Fruit fly (Drosophila melanogaster) whole organism, embryonic: ENCODE results near the gene CG31805.

Experiments used
- Ada2b ChIP-seq: fragments of 200-800 bp; sonication (Bioruptor generic); IDR thresholded peaks from 2 replicates; pipeline ENCODE4 v1.3.6; 2022; ENCODE audit warnings: missing biosample characterization, missing genetic modification characterization
- Bdp1 ChIP-seq: fragments of 200-800 bp; sonication (Bioruptor generic); optimal IDR thresholded peaks from 3 replicates; lab custom pipeline; 2016; ENCODE audit warnings: missing biosample characterization, missing genetic modification characterization
- Blimp-1 ChIP-seq: fragments of 200-800 bp; sonication (Bioruptor generic); optimal IDR thresholded peaks from 3 replicates; lab custom pipeline; 2018; ENCODE audit warnings: missing biosample characterization, missing genetic modification characterization, mild to moderate bottlenecking, moderate library complexity, missing genetic modification reagents
- CG11504 ChIP-seq: fragments of 200-800 bp; sonication (Bioruptor generic); optimal IDR thresholded peaks from 3 replicates; lab custom pipeline; 2019; ENCODE audit warnings: missing biosample characterization, mild to moderate bottlenecking, missing genetic modification characterization, moderate library complexity
- CG11695 ChIP-seq: fragments of 200-800 bp; sonication (Bioruptor generic); IDR thresholded peaks from 3 replicates; pipeline ENCODE4 v1.3.6; 2022; ENCODE audit warnings: missing biosample characterization, missing genetic modification characterization
- CG12299 ChIP-seq: fragments of 200-800 bp; sonication (Bioruptor generic); optimal IDR thresholded peaks from 2 replicates; lab custom pipeline; 2018; ENCODE audit warnings: missing biosample characterization, mild to moderate bottlenecking, missing genetic modification characterization
- CG13424 ChIP-seq: fragments of 200-800 bp; sonication (Bioruptor generic); optimal IDR thresholded peaks from 2 replicates; lab custom pipeline; 2019; ENCODE audit warnings: missing biosample characterization, mild to moderate bottlenecking, missing genetic modification characterization, moderate library complexity
- CG14050 ChIP-seq: fragments of 200-800 bp; sonication (Bioruptor generic); IDR thresholded peaks from 3 replicates; pipeline ENCODE4 v1.3.6; 2022; ENCODE audit warnings: missing biosample characterization, missing genetic modification characterization
- CG14710 ChIP-seq: fragments of 200-800 bp; sonication (Bioruptor generic); optimal IDR thresholded peaks from 3 replicates; lab custom pipeline; 2019; ENCODE audit warnings: missing biosample characterization, mild to moderate bottlenecking, missing genetic modification characterization, moderate library complexity
- CG16779 ChIP-seq: fragments of 200-800 bp; sonication (Bioruptor generic); IDR thresholded peaks from 2 replicates; pipeline ENCODE4 v1.3.6; 2022; ENCODE audit warnings: missing biosample characterization, missing genetic modification characterization
- CG17328 ChIP-seq: fragments of 200-800 bp; sonication (Bioruptor generic); IDR thresholded peaks from 2 replicates; pipeline ENCODE4 v1.3.6; 2022; ENCODE audit warnings: missing biosample characterization, missing genetic modification characterization
- CG17568 ChIP-seq: fragments of 200-800 bp; sonication (Bioruptor generic); optimal IDR thresholded peaks from 2 replicates; lab custom pipeline; 2018; ENCODE audit warnings: missing biosample characterization, mild to moderate bottlenecking, missing genetic modification characterization, moderate library complexity
- CG3065 ChIP-seq: fragments of 200-800 bp; sonication (Bioruptor generic); optimal IDR thresholded peaks from 2 replicates; lab custom pipeline; 2016; ENCODE audit warnings: missing biosample characterization, missing genetic modification characterization
- CG3163 ChIP-seq: fragments of 200-800 bp; sonication (Bioruptor generic); optimal IDR thresholded peaks from 3 replicates; lab custom pipeline; 2016; ENCODE audit warnings: missing biosample characterization, missing genetic modification characterization
- CG32532 ChIP-seq: fragments of 200-800 bp; sonication (Bioruptor generic); IDR thresholded peaks from 2 replicates; pipeline ENCODE4 v1.3.6; 2022; ENCODE audit warnings: missing biosample characterization, missing genetic modification characterization
- CG32767 ChIP-seq: fragments of 200-800 bp; sonication (Bioruptor generic); IDR thresholded peaks from 2 replicates; pipeline ENCODE4 v1.3.6; 2022; ENCODE audit warnings: missing biosample characterization, missing genetic modification characterization
- CG3838 ChIP-seq: fragments of 200-800 bp; sonication (Bioruptor generic); optimal IDR thresholded peaks from 3 replicates; lab custom pipeline; 2016; ENCODE audit warnings: missing biosample characterization, missing genetic modification characterization
- CG3995 ChIP-seq: fragments of 200-800 bp; sonication (Bioruptor generic); optimal IDR thresholded peaks from 3 replicates; lab custom pipeline; 2016; ENCODE audit warnings: missing biosample characterization, missing genetic modification characterization
- CG4820 ChIP-seq: fragments of 200-800 bp; sonication (Bioruptor generic); optimal IDR thresholded peaks from 3 replicates; lab custom pipeline; 2016; ENCODE audit warnings: missing biosample characterization, missing genetic modification characterization
- CG6689 ChIP-seq: fragments of 200-800 bp; sonication (Bioruptor generic); IDR thresholded peaks from 2 replicates; pipeline ENCODE4 v1.3.6; 2022; ENCODE audit warnings: missing biosample characterization, missing genetic modification characterization
- CG6765 ChIP-seq: fragments of 200-800 bp; sonication (Bioruptor generic); optimal IDR thresholded peaks from 3 replicates; lab custom pipeline; 2017; ENCODE audit warnings: missing biosample characterization, mild to moderate bottlenecking, missing genetic modification characterization
- CG7786 ChIP-seq: fragments of 200-800 bp; sonication (Bioruptor generic); optimal IDR thresholded peaks from 2 replicates; lab custom pipeline; 2016; ENCODE audit warnings: missing biosample characterization, missing genetic modification characterization
- CTCF ChIP-seq: fragments of 200-800 bp; sonication (Bioruptor generic); optimal IDR thresholded peaks from 2 replicates; lab custom pipeline; 2017; ENCODE audit warnings: missing biosample characterization, mild to moderate bottlenecking, missing genetic modification characterization, moderate library complexity
- Camta ChIP-seq: fragments of 200-800 bp; sonication (Bioruptor generic); optimal IDR thresholded peaks from 2 replicates; lab custom pipeline; 2016; ENCODE audit warnings: missing biosample characterization, missing genetic modification characterization
- Dfd ChIP-seq, 2 experiments: fragments of >200 bp; optimal IDR thresholded peaks; 2 replicates each; lab custom pipeline; 2017; ENCODE audit warnings: missing biosample characterization in 2 of 2, missing genetic modification characterization in 2 of 2
- Dll ChIP-seq: fragments of 200-800 bp; sonication (Bioruptor generic); IDR thresholded peaks from 4 replicates; pipeline ENCODE4 v1.3.6; 2022; ENCODE audit warnings: missing biosample characterization, missing genetic modification characterization; ENCODE audit not compliant: partially characterized antibody
- Ets65A ChIP-seq: fragments of 200-800 bp; sonication (Bioruptor generic); peaks from one replicate; lab custom pipeline; 2016; ENCODE audit warnings: missing biosample characterization, missing genetic modification characterization
- HmgD ChIP-seq: fragments of 200-800 bp; sonication (Bioruptor generic); optimal IDR thresholded peaks from 3 replicates; lab custom pipeline; 2016; ENCODE audit warnings: missing biosample characterization, missing genetic modification characterization
- Hr78 ChIP-seq, 2 experiments: fragments of 200-800 bp in 1 of 2; fragments of >200 bp in 1 of 2; sonication (Bioruptor generic) in 1 of 2; optimal IDR thresholded peaks; 2 replicates each; lab custom pipeline; 2017 to 2019; ENCODE audit warnings: missing biosample characterization in 2 of 2, missing genetic modification characterization in 2 of 2, mild to moderate bottlenecking in 1 of 2, moderate library complexity in 1 of 2
- Mes4 ChIP-seq: fragments of 200-800 bp; sonication (Bioruptor generic); optimal IDR thresholded peaks from 2 replicates; lab custom pipeline; 2016; ENCODE audit warnings: missing biosample characterization, missing genetic modification characterization
- Nf-YB ChIP-seq: fragments of 200-800 bp; sonication (Bioruptor generic); optimal IDR thresholded peaks from 3 replicates; lab custom pipeline; 2019; ENCODE audit warnings: missing biosample characterization, mild to moderate bottlenecking, missing genetic modification characterization, moderate library complexity
- Ravus ChIP-seq: fragments of 200-800 bp; sonication (Bioruptor generic); IDR thresholded peaks from 2 replicates; pipeline ENCODE4 v1.3.6; 2022; ENCODE audit warnings: missing biosample characterization, missing genetic modification characterization
- Sin3A ChIP-seq: fragments of >200 bp; optimal IDR thresholded peaks from 2 replicates; lab custom pipeline; 2018
- Sry-β ChIP-seq: fragments of 200-800 bp; sonication (Bioruptor generic); optimal IDR thresholded peaks from 2 replicates; lab custom pipeline; 2018; ENCODE audit warnings: missing biosample characterization, mild to moderate bottlenecking, missing genetic modification characterization, moderate library complexity
- Tbp ChIP-seq: fragments of >200 bp; optimal IDR thresholded peaks from 2 replicates; lab custom pipeline; 2018; ENCODE audit warnings: missing biosample characterization, missing genetic modification characterization
- Xbp1 ChIP-seq: fragments of 200-800 bp; sonication (Bioruptor generic); optimal IDR thresholded peaks from 3 replicates; lab custom pipeline; 2016; ENCODE audit warnings: missing biosample characterization, mild to moderate bottlenecking, missing genetic modification characterization
- al ChIP-seq: fragments of 200-800 bp; sonication (Bioruptor generic); IDR thresholded peaks from 2 replicates; pipeline ENCODE4 v1.3.6; 2022; ENCODE audit warnings: missing biosample characterization, missing genetic modification characterization
- ap ChIP-seq: fragments of 200-800 bp; sonication (Bioruptor generic); IDR thresholded peaks from 2 replicates; pipeline ENCODE4 v1.3.6; 2022; ENCODE audit warnings: missing biosample characterization, missing genetic modification characterization
- bab2 ChIP-seq: fragments of 200-800 bp; sonication (Bioruptor generic); optimal IDR thresholded peaks from 2 replicates; lab custom pipeline; 2016; ENCODE audit warnings: missing biosample characterization, missing genetic modification characterization
- bsh ChIP-seq, 2 experiments: fragments of 200-800 bp; sonication (Bioruptor generic); optimal IDR thresholded peaks; 2 replicates each; lab custom pipeline; 2017 to 2018; ENCODE audit warnings: mild to moderate bottlenecking in 2 of 2, missing biosample characterization in 2 of 2, missing genetic modification characterization in 2 of 2, moderate library complexity in 1 of 2
- cad ChIP-seq: fragments of >200 bp; optimal IDR thresholded peaks from 2 replicates; lab custom pipeline; 2017; ENCODE audit warnings: missing biosample characterization, missing genetic modification characterization
- dm ChIP-seq: fragments of 200-800 bp; sonication (Bioruptor generic); optimal IDR thresholded peaks from 3 replicates; lab custom pipeline; 2016; ENCODE audit warnings: missing biosample characterization, missing genetic modification characterization
- grn ChIP-seq: fragments of 200-800 bp; sonication (Bioruptor generic); optimal IDR thresholded peaks from 3 replicates; lab custom pipeline; 2017; ENCODE audit warnings: missing biosample characterization, missing genetic modification characterization
- h ChIP-seq: fragments of >200 bp; optimal IDR thresholded peaks from 2 replicates; lab custom pipeline; 2017
- kay ChIP-seq: fragments of 200-800 bp; sonication (Bioruptor generic); optimal IDR thresholded peaks from 2 replicates; lab custom pipeline; 2016; ENCODE audit warnings: missing biosample characterization, missing genetic modification characterization
- lola ChIP-seq, 3 experiments: fragments of >200 bp in 2 of 3; fragments of 200-800 bp in 1 of 3; sonication (Bioruptor generic) in 1 of 3; optimal IDR thresholded peaks; 2 replicates each; lab custom pipeline; 2017 to 2019; ENCODE audit warnings: missing biosample characterization in 3 of 3, missing genetic modification characterization in 3 of 3, mild to moderate bottlenecking in 1 of 3, moderate library complexity in 1 of 3
- nmo ChIP-seq: fragments of 200-800 bp; sonication (Bioruptor generic); optimal IDR thresholded peaks from 2 replicates; lab custom pipeline; 2018; ENCODE audit warnings: missing biosample characterization, mild to moderate bottlenecking, missing genetic modification characterization, moderate library complexity
- org-1 ChIP-seq: fragments of 200-800 bp; sonication (Bioruptor generic); optimal IDR thresholded peaks from 2 replicates; lab custom pipeline; 2017; ENCODE audit warnings: missing biosample characterization, missing genetic modification characterization
- otp ChIP-seq: fragments of 200-800 bp; sonication (Bioruptor generic); IDR thresholded peaks from 3 replicates; pipeline ENCODE4, ENCODE4 v1.3.6; 2022; ENCODE audit warnings: missing biosample characterization, missing genetic modification characterization
- pnt ChIP-seq: fragments of 200-800 bp; sonication (Bioruptor generic); optimal IDR thresholded peaks from 3 replicates; lab custom pipeline; 2016; ENCODE audit warnings: missing biosample characterization, missing genetic modification characterization
- pros ChIP-seq: fragments of 200-800 bp; sonication (Bioruptor generic); optimal IDR thresholded peaks from 3 replicates; lab custom pipeline; 2019; ENCODE audit warnings: missing biosample characterization, mild to moderate bottlenecking, missing genetic modification characterization, moderate library complexity
- salm ChIP-seq: fragments of 200-800 bp; sonication (Bioruptor generic); optimal IDR thresholded peaks from 2 replicates; lab custom pipeline; 2018; ENCODE audit warnings: missing biosample characterization, mild to moderate bottlenecking, missing genetic modification characterization
- schlank ChIP-seq: fragments of 200-800 bp; sonication (Bioruptor generic); optimal IDR thresholded peaks from 2 replicates; lab custom pipeline; 2018; ENCODE audit warnings: missing biosample characterization, mild to moderate bottlenecking, missing genetic modification characterization
- slou ChIP-seq: fragments of 200-800 bp; sonication (Bioruptor generic); optimal IDR thresholded peaks from 3 replicates; lab custom pipeline; 2016; ENCODE audit warnings: missing biosample characterization, missing genetic modification characterization

Gene CG31805

dm6 chr2L:16859566-16859965 is 40.7 kb downstream of the CG31805 start (continued):
- TF ChIP-seq nmo (GFP tag; lab: Kevin White, UChicago), result peak; percentile 27
- peak in 1 of 2 experiments; percentile 51 for TF ChIP-seq bsh (GFP tag; optimal IDR thresholded peaks at IDR 0.05; lab: Kevin White, UChicago)
- no peak for TF ChIP-seq otp (GFP tag; lab: Robert Waterston, UW)
- TF ChIP-seq CG12299, result no peak
- no peak for TF ChIP-seq Ada2b (GFP tag; lab: Robert Waterston, UW)
- TF ChIP-seq CG11504 (tag; lab: Kevin White, UChicago), result peak; percentile 45
- TF ChIP-seq org-1 (GFP tag; lab: Kevin White, UChicago), result no peak
- TF ChIP-seq Nf-YB, result no peak
- no peak for TF ChIP-seq Xbp1 (GFP tag; lab: Kevin White, UChicago)
- TF ChIP-seq CG3163 (GFP tag; lab: Kevin White, UChicago), result no peak
- no peak for TF ChIP-seq Sry-β (GFP tag; lab: Kevin White, UChicago)
- TF ChIP-seq lola (GFP tag; optimal IDR thresholded peaks at IDR 0.05; lab: Kevin White, UChicago), result peak in 1 of 3 experiments; percentile 37
- TF ChIP-seq CG14050 (GFP tag; lab: Robert Waterston, UW), result no peak
- TF ChIP-seq CG6765 (GFP tag; lab: Kevin White, UChicago), result no peak
- no peak for TF ChIP-seq salm (tag; lab: Kevin White, UChicago)
- no peak for TF ChIP-seq CG3065 (GFP tag; lab: Kevin White, UChicago)
- no peak for TF ChIP-seq CG3838 (GFP tag; lab: Kevin White, UChicago)
- TF ChIP-seq CG6689, result no peak
- TF ChIP-seq CG3995, result no peak
- no peak for TF ChIP-seq pros (GFP tag; lab: Kevin White, UChicago)
- no peak for TF ChIP-seq al
- TF ChIP-seq Ets65A (GFP tag; lab: Kevin White, UChicago), result peak; percentile 38
- no peak for TF ChIP-seq slou (GFP tag; lab: Kevin White, UChicago)
- no peak for TF ChIP-seq bab2 (GFP tag; lab: Kevin White, UChicago)
- TF ChIP-seq h, result no peak
- no peak for TF ChIP-seq schlank (tag; lab: Kevin White, UChicago)
- TF ChIP-seq Sin3A, result no peak
- TF ChIP-seq dm, result no peak
- no peak for TF ChIP-seq Tbp (GFP tag; lab: Kevin White, UChicago)
- no peak for TF ChIP-seq CG13424 (tag; lab: Kevin White, UChicago)
- no peak for TF ChIP-seq grn (GFP tag; lab: Kevin White, UChicago)
- TF ChIP-seq Dll (GFP tag; lab: Robert Waterston, UW), result no peak
- TF ChIP-seq Mes4 (GFP tag; lab: Kevin White, UChicago), result no peak
- TF ChIP-seq CG11695 (GFP tag; lab: Robert Waterston, UW), result no peak
- TF ChIP-seq CG32767 (GFP tag; lab: Robert Waterston, UW), result no peak
- peak; percentile 17 for TF ChIP-seq CG14710 (tag; lab: Kevin White, UChicago)
- no peak for TF ChIP-seq pnt (GFP tag; lab: Kevin White, UChicago)
- no peak for TF ChIP-seq Camta (GFP tag; lab: Kevin White, UChicago)
- no peak for TF ChIP-seq ap
- TF ChIP-seq Blimp-1 (GFP tag; lab: Kevin White, UChicago), result peak; percentile 30
- TF ChIP-seq Hr78 (GFP tag; optimal IDR thresholded peaks at IDR 0.05; lab: Kevin White, UChicago), result no peak
- no peak for TF ChIP-seq CG4820 (GFP tag; lab: Kevin White, UChicago)
- TF ChIP-seq CG17568, result no peak
- no peak for TF ChIP-seq Ravus (GFP tag; lab: Robert Waterston, UW)
- TF ChIP-seq CG7786 (GFP tag; lab: Kevin White, UChicago), result no peak
- TF ChIP-seq CG16779, result no peak
- no peak for TF ChIP-seq cad
- TF ChIP-seq CTCF, result peak; percentile 20
- TF ChIP-seq CG17328 (GFP tag; lab: Robert Waterston, UW), result no peak
- TF ChIP-seq CG32532 (GFP tag; lab: Robert Waterston, UW), result no peak
- TF ChIP-seq HmgD (GFP tag; lab: Kevin White, UChicago), result no peak
- no peak for TF ChIP-seq kay (GFP tag; lab: Kevin White, UChicago)
- no peak for TF ChIP-seq Bdp1 (GFP tag; lab: Kevin White, UChicago)
- no peak for TF ChIP-seq Dfd (GFP tag; optimal IDR thresholded peaks at IDR 0.05; lab: Kevin White, UChicago)
